Fruit fly (Drosophila melanogaster): ENCODE measurements around the gene CG13083.
A peak's percentile ranks its signal among the peaks of the same experiment; 100 is the strongest.

- TF ChIP-seq Rx (GFP tag; IDR thresholded peaks at IDR 0.05) (no peak; the same call in 1 of the 2 replicates), Dip3 (GFP tag; optimal IDR thresholded peaks at IDR 0.05) (peak; percentile 34), ro (GFP tag; IDR thresholded peaks at IDR 0.05) (no peak), Side (GFP tag; optimal IDR thresholded peaks at IDR 0.05) (no peak), abd-A (tag; optimal IDR thresholded peaks at IDR 0.05) (no peak)
These were observed 34.6 kb upstream of the CG13083 start for dm6 chr2L:19452535-19453317.

All from whole organism, embryonic.